Fruit fly (Drosophila melanogaster) whole organism, embryonic: ENCODE measurements around the gene Ttc19.

Source experiments
- Atf6 ChIP-seq: fragments of 200-800 bp; sonication (Bioruptor generic); IDR thresholded peaks from 2 replicates; pipeline ENCODE4 v1.3.6; 2022; ENCODE audit warnings: missing biosample characterization, missing genetic modification characterization
- BtbVII ChIP-seq: fragments of 200-800 bp; sonication (Bioruptor generic); optimal IDR thresholded peaks from 3 replicates; lab custom pipeline; 2017; ENCODE audit warnings: missing biosample characterization, mild to moderate bottlenecking, missing genetic modification characterization
- CG10366 ChIP-seq: fragments of 200-800 bp; sonication (Bioruptor generic); IDR thresholded peaks from 2 replicates; pipeline ENCODE4 v1.3.6; 2022; ENCODE audit warnings: missing biosample characterization, missing genetic modification characterization
- CG10462 ChIP-seq: fragments of 200-800 bp; sonication (Bioruptor generic); optimal IDR thresholded peaks from 2 replicates; lab custom pipeline; 2016; ENCODE audit warnings: missing biosample characterization, missing genetic modification characterization
- CG10654 ChIP-seq: fragments of 200-800 bp; sonication (Bioruptor generic); optimal IDR thresholded peaks from 2 replicates; lab custom pipeline; 2016; ENCODE audit warnings: missing biosample characterization, missing genetic modification characterization
- CG11085 ChIP-seq: fragments of 200-800 bp; sonication (Bioruptor generic); IDR thresholded peaks from 2 replicates; pipeline ENCODE4 v1.3.6; 2022; ENCODE audit warnings: missing biosample characterization, missing genetic modification characterization
- CG11398 ChIP-seq: fragments of 200-800 bp; sonication (Bioruptor generic); optimal IDR thresholded peaks from 2 replicates; lab custom pipeline; 2016; ENCODE audit warnings: missing biosample characterization, missing genetic modification characterization
- CG11504 ChIP-seq: fragments of 200-800 bp; sonication (Bioruptor generic); optimal IDR thresholded peaks from 3 replicates; lab custom pipeline; 2019; ENCODE audit warnings: missing biosample characterization, mild to moderate bottlenecking, missing genetic modification characterization, moderate library complexity
- CG12104 ChIP-seq: fragments of 200-800 bp; sonication (Bioruptor generic); optimal IDR thresholded peaks from 3 replicates; lab custom pipeline; 2016; ENCODE audit warnings: missing biosample characterization, missing genetic modification characterization
- CG14441 ChIP-seq: fragments of 200-800 bp; sonication (Bioruptor generic); IDR thresholded peaks from 2 replicates; pipeline ENCODE4 v1.3.6; 2022; ENCODE audit warnings: missing biosample characterization, missing genetic modification characterization
- CG15073 ChIP-seq: fragments of 200-800 bp; sonication (Bioruptor generic); optimal IDR thresholded peaks from 2 replicates; lab custom pipeline; 2016; ENCODE audit warnings: missing biosample characterization, missing genetic modification characterization
- CG1529 ChIP-seq: fragments of 200-800 bp; sonication (Bioruptor generic); optimal IDR thresholded peaks from 3 replicates; lab custom pipeline; 2018; ENCODE audit warnings: missing biosample characterization, missing genetic modification characterization
- CG17802 ChIP-seq: fragments of 200-800 bp; sonication (Bioruptor generic); optimal IDR thresholded peaks from 2 replicates; lab custom pipeline; 2018; ENCODE audit warnings: missing biosample characterization, mild to moderate bottlenecking, missing genetic modification characterization, moderate library complexity
- CG3065 ChIP-seq: fragments of 200-800 bp; sonication (Bioruptor generic); optimal IDR thresholded peaks from 2 replicates; lab custom pipeline; 2016; ENCODE audit warnings: missing biosample characterization, missing genetic modification characterization
- CG31224 ChIP-seq: fragments of 200-800 bp; sonication (Bioruptor generic); IDR thresholded peaks from 2 replicates; pipeline ENCODE4 v1.3.6; 2022; ENCODE audit warnings: missing biosample characterization, missing genetic modification characterization
- CG32767 ChIP-seq: fragments of 200-800 bp; sonication (Bioruptor generic); IDR thresholded peaks from 2 replicates; pipeline ENCODE4 v1.3.6; 2022; ENCODE audit warnings: missing biosample characterization, missing genetic modification characterization
- CG4360 ChIP-seq: fragments of 200-800 bp; sonication (Bioruptor generic); IDR thresholded peaks from 2 replicates; pipeline ENCODE4 v1.3.6; 2022; ENCODE audit warnings: missing biosample characterization, missing genetic modification characterization
- CG8281 ChIP-seq: fragments of 200-800 bp; sonication (Bioruptor generic); optimal IDR thresholded peaks from 2 replicates; lab custom pipeline; 2018; ENCODE audit warnings: missing biosample characterization, mild to moderate bottlenecking, missing genetic modification characterization, moderate library complexity
- CG8388 ChIP-seq: fragments of 200-800 bp; sonication (Bioruptor generic); optimal IDR thresholded peaks from 2 replicates; lab custom pipeline; 2019; ENCODE audit warnings: missing biosample characterization, mild to moderate bottlenecking, missing genetic modification characterization, moderate library complexity
- D ChIP-seq, 2 experiments: fragments of 200-800 bp in 1 of 2; fragments of >200 bp in 1 of 2; sonication (Bioruptor generic) in 1 of 2; optimal IDR thresholded peaks; 2 replicates in 1 of 2; 3 replicates in 1 of 2; lab custom pipeline; 2017; ENCODE audit warnings: mild to moderate bottlenecking in 1 of 2, missing biosample characterization in 1 of 2, missing genetic modification characterization in 1 of 2, missing genetic modification reagents in 1 of 2
- Dip2 ChIP-seq: fragments of 200-800 bp; sonication (Bioruptor generic); IDR thresholded peaks from 2 replicates; pipeline ENCODE4 v1.3.6; 2022; ENCODE audit warnings: missing biosample characterization, missing genetic modification characterization
- Doc2 ChIP-seq: fragments of 200-800 bp; sonication (Bioruptor generic); IDR thresholded peaks from 2 replicates; pipeline ENCODE4 v1.3.6; 2022; ENCODE audit warnings: missing biosample characterization, missing genetic modification characterization
- Drgx ChIP-seq: fragments of 200-800 bp; sonication (Bioruptor generic); IDR thresholded peaks from 2 replicates; pipeline ENCODE4 v1.3.6; 2022; ENCODE audit warnings: missing biosample characterization, missing genetic modification characterization
- E2f2 ChIP-seq: fragments of 200-800 bp; sonication (Bioruptor generic); IDR thresholded peaks from 2 replicates; pipeline ENCODE4 v1.3.6; 2022; ENCODE audit warnings: missing biosample characterization, missing genetic modification characterization
- Fer3 ChIP-seq: fragments of 200-800 bp; sonication (Bioruptor generic); optimal IDR thresholded peaks from 2 replicates; lab custom pipeline; 2018; ENCODE audit warnings: missing biosample characterization, mild to moderate bottlenecking, missing genetic modification characterization, moderate library complexity
- HLH3B ChIP-seq: fragments of 200-800 bp; sonication (Bioruptor generic); IDR thresholded peaks from 2 replicates; pipeline ENCODE4 v1.3.6; 2022; ENCODE audit warnings: missing biosample characterization, missing genetic modification characterization
- Hr51 ChIP-seq, 2 experiments: fragments of 200-800 bp; sonication (Bioruptor generic); optimal IDR thresholded peaks; 2 replicates in 1 of 2; 3 replicates in 1 of 2; lab custom pipeline; 2016 to 2018; ENCODE audit warnings: missing biosample characterization in 2 of 2, missing genetic modification characterization in 2 of 2, mild to moderate bottlenecking in 1 of 2, moderate library complexity in 1 of 2
- MBD-R2 ChIP-seq: fragments of 200-800 bp; sonication (Bioruptor generic); IDR thresholded peaks from 2 replicates; pipeline ENCODE4 v1.3.6; 2022; ENCODE audit warnings: missing biosample characterization, missing genetic modification characterization
- NC2α ChIP-seq: fragments of 200-800 bp; sonication (Bioruptor generic); optimal IDR thresholded peaks from 2 replicates; lab custom pipeline; 2016; ENCODE audit warnings: missing biosample characterization, missing genetic modification characterization
- Xbp1 ChIP-seq: fragments of 200-800 bp; sonication (Bioruptor generic); optimal IDR thresholded peaks from 3 replicates; lab custom pipeline; 2016; ENCODE audit warnings: missing biosample characterization, mild to moderate bottlenecking, missing genetic modification characterization
- ash1 ChIP-seq: fragments of 200-800 bp; sonication (Bioruptor generic); optimal IDR thresholded peaks from 2 replicates; lab custom pipeline; 2018; ENCODE audit warnings: missing biosample characterization, mild to moderate bottlenecking, missing genetic modification characterization
- chinmo ChIP-seq: fragments of 200-800 bp; sonication (Bioruptor generic); IDR thresholded peaks from 4 replicates; pipeline ENCODE4 v1.3.6; 2022; ENCODE audit warnings: missing biosample characterization, missing genetic modification characterization; ENCODE audit not compliant: partially characterized antibody
- crol ChIP-seq: fragments of 200-800 bp; sonication (Bioruptor generic); IDR thresholded peaks from 2 replicates; pipeline ENCODE4 v1.3.6; 2022; ENCODE audit warnings: missing biosample characterization, missing genetic modification characterization
- cwo ChIP-seq: fragments of 200-800 bp; sonication (Bioruptor generic); optimal IDR thresholded peaks from 3 replicates; lab custom pipeline; 2017; ENCODE audit warnings: missing biosample characterization, missing genetic modification characterization, mild to moderate bottlenecking, moderate library complexity, missing genetic modification reagents
- da ChIP-seq: fragments of 200-800 bp; sonication (Bioruptor generic); optimal IDR thresholded peaks from 2 replicates; lab custom pipeline; 2016; ENCODE audit warnings: missing biosample characterization, missing genetic modification characterization
- dm ChIP-seq: fragments of 200-800 bp; sonication (Bioruptor generic); optimal IDR thresholded peaks from 3 replicates; lab custom pipeline; 2016; ENCODE audit warnings: missing biosample characterization, missing genetic modification characterization
- fd102C ChIP-seq: fragments of 200-800 bp; sonication (Bioruptor generic); optimal IDR thresholded peaks from 2 replicates; lab custom pipeline; 2018; ENCODE audit warnings: missing biosample characterization, mild to moderate bottlenecking, missing genetic modification characterization, moderate library complexity
- fd64A ChIP-seq: fragments of 200-800 bp; sonication (Bioruptor generic); optimal IDR thresholded peaks from 3 replicates; lab custom pipeline; 2018; ENCODE audit warnings: missing biosample characterization, mild to moderate bottlenecking, missing genetic modification characterization
- ftz-f1 ChIP-seq: fragments of 200-800 bp; sonication (Bioruptor generic); optimal IDR thresholded peaks from 2 replicates; lab custom pipeline; 2016; ENCODE audit warnings: missing biosample characterization, missing genetic modification characterization
- ind ChIP-seq: fragments of 200-800 bp; sonication (Bioruptor generic); optimal IDR thresholded peaks from 3 replicates; lab custom pipeline; 2016; ENCODE audit warnings: missing biosample characterization, missing genetic modification characterization
- ken ChIP-seq: fragments of 200-800 bp; sonication (Bioruptor generic); IDR thresholded peaks from 3 replicates; pipeline ENCODE4 v1.3.6; 2022; ENCODE audit warnings: missing biosample characterization, missing genetic modification characterization
- knrl ChIP-seq: fragments of 200-800 bp; sonication (Bioruptor generic); IDR thresholded peaks from 3 replicates; pipeline ENCODE4 v1.3.6; 2022; ENCODE audit warnings: missing biosample characterization, missing genetic modification characterization; ENCODE audit not compliant: partially characterized antibody
- mirr ChIP-seq: fragments of 200-800 bp; sonication (Bioruptor generic); optimal IDR thresholded peaks from 3 replicates; lab custom pipeline; 2018; ENCODE audit warnings: missing biosample characterization, mild to moderate bottlenecking, missing genetic modification characterization
- oc ChIP-seq: fragments of 200-800 bp; sonication (Bioruptor generic); optimal IDR thresholded peaks from 2 replicates; lab custom pipeline; 2018; ENCODE audit warnings: missing biosample characterization, mild to moderate bottlenecking, missing genetic modification characterization, moderate library complexity
- phol ChIP-seq: fragments of 200-800 bp; sonication (Bioruptor generic); optimal IDR thresholded peaks from 3 replicates; lab custom pipeline; 2018; ENCODE audit warnings: missing biosample characterization, mild to moderate bottlenecking, missing genetic modification characterization, moderate library complexity
- pnt ChIP-seq: fragments of 200-800 bp; sonication (Bioruptor generic); optimal IDR thresholded peaks from 3 replicates; lab custom pipeline; 2016; ENCODE audit warnings: missing biosample characterization, missing genetic modification characterization
- pum ChIP-seq: fragments of 200-800 bp; sonication (Bioruptor generic); optimal IDR thresholded peaks from 2 replicates; lab custom pipeline; 2016; ENCODE audit warnings: missing biosample characterization, missing genetic modification characterization
- ranshi ChIP-seq: fragments of 200-800 bp; sonication (Bioruptor generic); IDR thresholded peaks from 2 replicates; pipeline ENCODE4 v1.3.6; 2022; ENCODE audit warnings: missing biosample characterization, missing genetic modification characterization
- repo ChIP-seq: fragments of 200-800 bp; sonication (Bioruptor generic); optimal IDR thresholded peaks from 2 replicates; lab custom pipeline; 2016; ENCODE audit warnings: missing biosample characterization, missing genetic modification characterization
- shn ChIP-seq: fragments of 200-800 bp; sonication (Bioruptor generic); optimal IDR thresholded peaks from 3 replicates; lab custom pipeline; 2016; ENCODE audit warnings: missing biosample characterization, missing genetic modification characterization
- sisA ChIP-seq: fragments of 200-800 bp; sonication (Bioruptor generic); IDR thresholded peaks from 2 replicates; pipeline ENCODE4 v1.3.6; 2022; ENCODE audit warnings: missing biosample characterization, missing genetic modification characterization

Ttc19 gene

DNA sequence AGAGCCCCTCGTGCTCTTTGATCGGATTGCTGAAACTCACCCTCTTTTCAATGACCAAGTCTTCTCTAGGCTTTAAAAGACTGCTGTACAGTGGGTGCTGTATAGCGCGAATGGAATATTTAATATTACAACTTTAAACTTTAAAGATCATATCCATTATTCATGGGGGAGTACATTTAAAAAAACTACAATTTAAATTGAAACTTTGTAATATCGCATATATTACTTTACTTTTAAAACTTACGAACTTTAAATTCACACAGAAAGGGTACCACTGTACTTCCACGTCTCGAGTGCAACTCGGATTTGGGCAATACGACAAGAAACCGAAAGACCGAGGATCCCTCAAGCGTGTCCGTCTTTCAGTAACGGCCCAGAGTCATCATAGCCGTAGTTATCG is 14.0 kb upstream of the Ttc19 start, which contains the start of gene Phlpp (continued):
- no peak for TF ChIP-seq CG8281 (tag; lab: Kevin White, UChicago)
- TF ChIP-seq pnt (GFP tag; lab: Kevin White, UChicago): peak; percentile 8
- TF ChIP-seq ftz-f1 (GFP tag; lab: Kevin White, UChicago): no peak
- no peak for TF ChIP-seq crol (GFP tag; lab: Robert Waterston, UW)
- peak; percentile 60 for TF ChIP-seq sisA (GFP tag; lab: Robert Waterston, UW)
- TF ChIP-seq repo (GFP tag; lab: Kevin White, UChicago): no peak
- no peak for TF ChIP-seq mirr (GFP tag; lab: Kevin White, UChicago)
- no peak for TF ChIP-seq CG32767
- TF ChIP-seq CG3065 (GFP tag; lab: Kevin White, UChicago): no peak
- no peak for TF ChIP-seq dm (GFP tag; lab: Kevin White, UChicago)
- TF ChIP-seq CG10366 (GFP tag; lab: Robert Waterston, UW): peak; percentile 55
- peak; percentile 66 for TF ChIP-seq ranshi (GFP tag; lab: Robert Waterston, UW)
- no peak; the same call in 1 of the 2 replicates for TF ChIP-seq MBD-R2
- no peak for TF ChIP-seq BtbVII
- peak; percentile 77 for TF ChIP-seq CG11504 (tag; lab: Kevin White, UChicago)
- TF ChIP-seq oc (tag; lab: Kevin White, UChicago): no peak
- TF ChIP-seq D (optimal IDR thresholded peaks at IDR 0.05; lab: Kevin White, UChicago): no peak
- peak; percentile 41 for TF ChIP-seq D (GFP tag; optimal IDR thresholded peaks at IDR 0.05; lab: Kevin White, UChicago)
- TF ChIP-seq chinmo (GFP tag; lab: Robert Waterston, UW): no peak
- peak; percentile 72 for TF ChIP-seq Drgx
- peak; percentile 14 for TF ChIP-seq CG17802
- no peak for TF ChIP-seq CG11085 (GFP tag; lab: Robert Waterston, UW)
- peak; percentile 40; the same call in 1 of the 3 replicates for TF ChIP-seq ken (GFP tag; lab: Robert Waterston, UW)
- TF ChIP-seq Dip2: no peak
- TF ChIP-seq CG14441 (GFP tag; lab: Robert Waterston, UW): peak; percentile 74
- TF ChIP-seq da (GFP tag; lab: Kevin White, UChicago): no peak
- peak; percentile 57 for TF ChIP-seq ind (GFP tag; lab: Kevin White, UChicago)
- TF ChIP-seq CG10462 (GFP tag; lab: Kevin White, UChicago): peak; percentile 7
- TF ChIP-seq CG12104 (GFP tag; lab: Kevin White, UChicago): no peak
- no peak for TF ChIP-seq fd102C
- no peak for TF ChIP-seq ash1 (GFP tag; lab: Kevin White, UChicago)
- TF ChIP-seq Hr51 (GFP tag; optimal IDR thresholded peaks at IDR 0.05; lab: Kevin White, UChicago): peak; percentile 13 to 69
- TF ChIP-seq Fer3 (tag; lab: Kevin White, UChicago): peak; percentile 55
- TF ChIP-seq CG11398 (GFP tag; lab: Kevin White, UChicago): no peak
- TF ChIP-seq CG1529: no peak
- peak; percentile 33 for TF ChIP-seq pum
- TF ChIP-seq Doc2 (GFP tag; lab: Robert Waterston, UW): no peak
- TF ChIP-seq knrl (GFP tag; lab: Robert Waterston, UW): no peak
- no peak for TF ChIP-seq shn (GFP tag; lab: Kevin White, UChicago)
- peak; percentile 24 for TF ChIP-seq NC2α
- TF ChIP-seq Atf6: no peak
- peak; percentile 27 for TF ChIP-seq cwo (GFP tag; lab: Kevin White, UChicago)
- TF ChIP-seq phol: peak; percentile 74
- peak; percentile 68 for TF ChIP-seq HLH3B (GFP tag; lab: Robert Waterston, UW)
- no peak for TF ChIP-seq CG31224 (GFP tag; lab: Robert Waterston, UW)
- peak; percentile 59 for TF ChIP-seq Xbp1 (GFP tag; lab: Kevin White, UChicago)
- TF ChIP-seq CG8388 (GFP tag; lab: Kevin White, UChicago): peak; percentile 60
- TF ChIP-seq CG15073 (GFP tag; lab: Kevin White, UChicago): no peak
- 0 out of 2 replicates have a peak, but pooled peaks have one; percentile 24 for TF ChIP-seq CG4360 (GFP tag; lab: Robert Waterston, UW)
- peak; percentile 9 for TF ChIP-seq CG10654 (GFP tag; lab: Kevin White, UChicago)
- peak; percentile 24; the same call in 1 of the 2 replicates for TF ChIP-seq E2f2 (GFP tag; lab: Robert Waterston, UW)
- TF ChIP-seq fd64A: no peak
